Fruit fly (Drosophila melanogaster): Measurements from ENCODE around the gene Graf.

Gene Graf

dm6 chrX:15733995-15734394 is 26.5 kb downstream of the Graf start, which contains the start of the genes CG12379 and MagR (continued):
- TF ChIP-seq chif (GFP tag; optimal IDR thresholded peaks at IDR 0.05) (peak; percentile 8 to 29), Neu2 (GFP tag; optimal IDR thresholded peaks at IDR 0.05; ENCODE audit: borderline replicate concordance) (peak; percentile 98), ems (GFP tag; optimal IDR thresholded peaks at IDR 0.05) (peak; percentile 39), Bgb (GFP tag; IDR thresholded peaks at IDR 0.05; ENCODE audit: partially characterized antibody) (peak; percentile 61; the same call in 1 of the 2 replicates), CG32772 (GFP tag; IDR thresholded peaks at IDR 0.05) (peak; percentile 53; the same call in 1 of the 2 replicates), CG7987 (GFP tag; optimal IDR thresholded peaks at IDR 0.05) (peak; percentile 19), CG11398 (GFP tag; optimal IDR thresholded peaks at IDR 0.05) (peak; percentile 29), slou (GFP tag; optimal IDR thresholded peaks at IDR 0.05) (peak; percentile 35), CG17829 (tag; optimal IDR thresholded peaks at IDR 0.05) (peak; percentile 33), schlank (tag; optimal IDR thresholded peaks at IDR 0.05) (peak; percentile 29), row (GFP tag; IDR thresholded peaks at IDR 0.05) (peak; percentile 95), CG17802 (tag; optimal IDR thresholded peaks at IDR 0.05) (no peak), Blimp-1 (GFP tag; optimal IDR thresholded peaks at IDR 0.05) (no peak), HmgZ (tag; optimal IDR thresholded peaks at IDR 0.05) (peak; percentile 42), odd (GFP tag; optimal IDR thresholded peaks at IDR 0.05) (no peak), fru (optimal IDR thresholded peaks at IDR 0.05) (no peak), stc (GFP tag; IDR thresholded peaks at IDR 0.05) (no peak), grau (tag; optimal IDR thresholded peaks at IDR 0.05) (peak; percentile 70), CG3065 (GFP tag; optimal IDR thresholded peaks at IDR 0.05) (peak; percentile 16), Bdp1 (GFP tag; optimal IDR thresholded peaks at IDR 0.05) (peak; percentile 42), mirr (GFP tag; optimal IDR thresholded peaks at IDR 0.05) (peak; percentile 24), gro (GFP tag; optimal IDR thresholded peaks at IDR 0.05) (peak; percentile 68), dan (GFP tag; IDR thresholded peaks at IDR 0.05) (no peak), wor (GFP tag; IDR thresholded peaks at IDR 0.05) (no peak), sd (tag; optimal IDR thresholded peaks at IDR 0.05) (no peak), scrt (GFP tag; optimal IDR thresholded peaks at IDR 0.05) (no peak), Fer3 (tag; optimal IDR thresholded peaks at IDR 0.05) (peak; percentile 66), CG6689 (GFP tag; IDR thresholded peaks at IDR 0.05) (peak; percentile 28; the same call in 1 of the 2 replicates), ind (GFP tag; optimal IDR thresholded peaks at IDR 0.05) (peak; percentile 62), chn (GFP tag; optimal IDR thresholded peaks at IDR 0.05) (peak; percentile 56), pnt (GFP tag; optimal IDR thresholded peaks at IDR 0.05) (peak; percentile 36), salm (tag; optimal IDR thresholded peaks at IDR 0.05) (no peak), CG12236 (GFP tag; optimal IDR thresholded peaks at IDR 0.05) (peak; percentile 2), CG17568 (GFP tag; optimal IDR thresholded peaks at IDR 0.05) (no peak), CG13296 (GFP tag; optimal IDR thresholded peaks at IDR 0.05) (peak; percentile 64), az2 (GFP tag; optimal IDR thresholded peaks at IDR 0.05) (peak; percentile 31), cato (GFP tag; optimal IDR thresholded peaks at IDR 0.05; ENCODE audit: borderline replicate concordance) (no peak), Poxn (GFP tag; IDR thresholded peaks at IDR 0.05) (no peak), CG15479 (GFP tag; optimal IDR thresholded peaks at IDR 0.05) (no peak), CG31365 (tag; optimal IDR thresholded peaks at IDR 0.05) (no peak), D (optimal IDR thresholded peaks at IDR 0.05) (no peak), D (GFP tag; optimal IDR thresholded peaks at IDR 0.05) (no peak), CG9609 (GFP tag; optimal IDR thresholded peaks at IDR 0.05) (peak; percentile 31), Antp (GFP tag; optimal IDR thresholded peaks at IDR 0.05) (peak; percentile 51), Sin3A (optimal IDR thresholded peaks at IDR 0.05) (peak; percentile 58), CG16863 (GFP tag; optimal IDR thresholded peaks at IDR 0.05) (peak; percentile 45), dimm (GFP tag; IDR thresholded peaks at IDR 0.05) (no peak), Aef1 (GFP tag; IDR thresholded peaks at IDR 0.05) (peak; percentile 39; the same call in 2 of the 3 replicates), tx (GFP tag; optimal IDR thresholded peaks at IDR 0.05) (peak; percentile 67), emc (GFP tag; optimal IDR thresholded peaks at IDR 0.05) (peak; percentile 9), CG12155 (GFP tag; optimal IDR thresholded peaks at IDR 0.05) (no peak), Usf (GFP tag; optimal IDR thresholded peaks at IDR 0.05) (peak; percentile 22)
